Fruit fly (Drosophila melanogaster): ENCODE measurements around the gene CG42353.

The CG42353 gene

DNA sequence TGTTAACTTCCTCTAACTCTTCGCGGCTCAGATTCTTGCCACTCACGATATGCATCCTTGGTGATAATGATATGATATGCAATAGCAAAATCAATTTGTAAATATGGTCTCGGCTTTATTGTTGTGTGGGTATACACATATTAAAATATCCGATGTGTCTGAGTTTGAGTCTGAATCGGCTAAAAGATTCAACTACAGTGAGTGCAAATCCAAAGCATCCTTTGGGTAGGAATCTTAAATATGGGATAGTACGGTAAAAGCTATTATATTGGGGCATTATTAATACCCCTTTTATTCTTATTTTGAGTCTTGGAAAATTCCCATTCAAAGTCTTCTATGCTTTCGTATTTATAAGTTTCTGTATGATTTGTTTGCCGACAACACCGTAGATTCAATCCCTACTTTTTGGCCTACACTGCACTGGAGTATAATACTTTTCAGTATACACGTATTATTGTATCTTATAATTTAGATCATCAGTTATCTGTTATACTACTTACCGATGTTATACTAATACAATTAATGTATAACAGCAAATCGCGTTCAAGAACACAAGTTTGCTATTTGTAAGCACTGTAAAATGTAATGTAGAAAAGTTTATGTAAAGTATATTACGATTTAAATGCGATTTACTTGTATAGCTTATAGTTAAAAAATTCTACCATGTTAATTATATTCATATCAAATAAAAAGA is 41.9 kb downstream of the CG42353 start, which contains the start of gene CG12395 (continued):
- TF ChIP-seq CG3281 (GFP tag; optimal IDR thresholded peaks at IDR 0.05) (no peak), zen2 (GFP tag; IDR thresholded peaks at IDR 0.05; ENCODE audit: partially characterized antibody) (no peak), chm (GFP tag; IDR thresholded peaks at IDR 0.05) (0 out of 2 replicates have a peak, but pooled peaks have one; percentile 8), insv (GFP tag; optimal IDR thresholded peaks at IDR 0.05) (peak in 1 of 2 experiments; percentile 1), CG10209 (GFP tag; optimal IDR thresholded peaks at IDR 0.05) (no peak), onecut (GFP tag; IDR thresholded peaks at IDR 0.05) (no peak), pros (GFP tag; optimal IDR thresholded peaks at IDR 0.05) (peak; percentile 5), CG16779 (GFP tag; IDR thresholded peaks at IDR 0.05) (no peak), CG4328 (GFP tag; optimal IDR thresholded peaks at IDR 0.05) (no peak), ftz-f1 (GFP tag; optimal IDR thresholded peaks at IDR 0.05) (no peak), bigmax (GFP tag; optimal IDR thresholded peaks at IDR 0.05) (no peak), cwo (GFP tag; optimal IDR thresholded peaks at IDR 0.05) (no peak), z (GFP tag; IDR thresholded peaks at IDR 0.05) (peak; percentile 60; the same call in 1 of the 3 replicates), PHDP (tag; optimal IDR thresholded peaks at IDR 0.05) (peak; percentile 7), CG3838 (GFP tag; optimal IDR thresholded peaks at IDR 0.05) (no peak), zfh2 (GFP tag; optimal IDR thresholded peaks at IDR 0.05) (no peak), sens-2 (GFP tag; IDR thresholded peaks at IDR 0.05) (no peak), grau (tag; optimal IDR thresholded peaks at IDR 0.05) (no peak), CG13296 (GFP tag; optimal IDR thresholded peaks at IDR 0.05) (no peak), CG1647 (GFP tag; optimal IDR thresholded peaks at IDR 0.05) (no peak), CG18011 (GFP tag; optimal IDR thresholded peaks at IDR 0.05) (no peak), CG1602 (GFP tag; optimal IDR thresholded peaks at IDR 0.05) (no peak), CTCF (GFP tag; optimal IDR thresholded peaks at IDR 0.05) (peak; percentile 81), CG6765 (GFP tag; optimal IDR thresholded peaks at IDR 0.05) (no peak), CG2712 (tag; optimal IDR thresholded peaks at IDR 0.05) (peak; percentile 4), CG14710 (tag; optimal IDR thresholded peaks at IDR 0.05) (peak; percentile 17), Optix (GFP tag; IDR thresholded peaks at IDR 0.05) (no peak)
